Worm (Caenorhabditis elegans) whole organism, L1 larva: ENCODE data around the gene srx-3.

ENCODE experiments used
- C04F5.9 ChIP-seq: sonication (generic microtip); optimal IDR thresholded peaks from 2 replicates; lab custom pipeline; 2016; ENCODE audit warnings: missing genetic modification characterization, missing compliant biosample characterization
- C16A3.4 ChIP-seq: fragments of 150-350 bp; optimal IDR thresholded peaks from 2 replicates; lab custom pipeline; 2014; ENCODE audit warnings: missing biosample characterization, missing genetic modification characterization
- F16B12.6 ChIP-seq: fragments of 150-350 bp; optimal IDR thresholded peaks from 2 replicates; lab custom pipeline; 2014; ENCODE audit warnings: missing biosample characterization, missing genetic modification characterization
- aha-1 ChIP-seq: fragments of 150-350 bp; optimal IDR thresholded peaks from 2 replicates; lab custom pipeline; 2014; ENCODE audit warnings: missing biosample characterization, missing genetic modification characterization
- alr-1 ChIP-seq: fragments of 200-800 bp; sonication (Bioruptor generic); optimal IDR thresholded peaks from 2 replicates; lab custom pipeline; 2018; ENCODE audit warnings: borderline replicate concordance, mild to moderate bottlenecking, missing genetic modification characterization, missing compliant biosample characterization
- aly-2 ChIP-seq: fragments of 150-350 bp; optimal IDR thresholded peaks from 2 replicates; lab custom pipeline; 2014; ENCODE audit warnings: missing biosample characterization, missing genetic modification characterization
- ceh-82 ChIP-seq, 3 experiments: fragments of 150-350 bp in 1 of 3; sonication (generic microtip) in 2 of 3; optimal IDR thresholded peaks; 2 replicates each; lab custom pipeline; 2014 to 2017; ENCODE audit warnings: missing biosample characterization in 3 of 3, missing genetic modification characterization in 3 of 3
- ceh-88 ChIP-seq: fragments of 200-800 bp; sonication (Bioruptor generic); IDR thresholded peaks from 2 replicates; pipeline ENCODE4 v1.3.6; 2022; ENCODE audit warnings: missing genetic modification characterization, missing compliant biosample characterization
- dpl-1 ChIP-seq, 3 experiments: fragments of 150-350 bp in 2 of 3; sonication (generic microtip) in 1 of 3; optimal IDR thresholded peaks; 2 replicates each; lab custom pipeline; 2014 to 2017; ENCODE audit warnings: missing biosample characterization in 3 of 3, missing genetic modification characterization in 3 of 3, missing genetic modification reagents in 3 of 3
- efl-1 ChIP-seq, 4 experiments: fragments of 150-350 bp; optimal IDR thresholded peaks in 3 of 4; peaks in 1 of 4; 1 replicate in 1 of 4; 2 replicates in 3 of 4; lab custom pipeline; 2014; ENCODE audit warnings: missing biosample characterization in 2 of 4, missing genetic modification characterization in 2 of 4, missing genetic modification reagents in 2 of 4
- egl-27 ChIP-seq, 2 experiments: fragments of 150-350 bp in 1 of 2; sonication (generic microtip); optimal IDR thresholded peaks; 3 replicates each; lab custom pipeline; 2017 to 2018; ENCODE audit warnings: missing biosample characterization in 2 of 2, missing genetic modification characterization in 2 of 2, missing genetic modification reagents in 2 of 2
- elt-2 ChIP-seq: sonication (generic microtip); optimal IDR thresholded peaks from 2 replicates; lab custom pipeline; 2016; ENCODE audit warnings: missing genetic modification characterization, mild to moderate bottlenecking, inconsistent platforms, missing compliant biosample characterization, missing genetic modification reagents
- fkh-10 ChIP-seq: sonication (generic microtip); optimal IDR thresholded peaks from 2 replicates; lab custom pipeline; 2017; ENCODE audit warnings: missing biosample characterization, missing genetic modification reagents, missing genetic modification characterization
- grh-1 ChIP-seq: fragments of 200-800 bp; sonication (Bioruptor generic); IDR thresholded peaks from 2 replicates; pipeline ENCODE4 v1.3.6; 2022; ENCODE audit warnings: missing genetic modification reagents, missing genetic modification characterization, missing compliant biosample characterization
- hlh-4 ChIP-seq: sonication (generic microtip); optimal IDR thresholded peaks from 2 replicates; lab custom pipeline; 2016; ENCODE audit warnings: mild to moderate bottlenecking, missing genetic modification characterization, missing compliant biosample characterization
- hpl-2 ChIP-seq: fragments of 150-350 bp; optimal IDR thresholded peaks from 2 replicates; lab custom pipeline; 2014; ENCODE audit warnings: missing biosample characterization, missing genetic modification reagents, missing genetic modification characterization
- irx-1 ChIP-seq: sonication (generic microtip); optimal IDR thresholded peaks from 2 replicates; lab custom pipeline; 2016; ENCODE audit warnings: missing genetic modification characterization, missing compliant biosample characterization
- isw-1 ChIP-seq: fragments of 200-800 bp; sonication (Bioruptor generic); IDR thresholded peaks from 2 replicates; pipeline ENCODE4 v1.3.6; 2022; ENCODE audit warnings: missing genetic modification characterization, missing compliant biosample characterization
- lin-13 ChIP-seq: fragments of 150-350 bp; optimal IDR thresholded peaks from 2 replicates; lab custom pipeline; 2014; ENCODE audit warnings: missing biosample characterization, missing genetic modification reagents, missing genetic modification characterization
- lin-35 ChIP-seq, 2 experiments: fragments of 150-350 bp; optimal IDR thresholded peaks; 2 replicates each; lab custom pipeline; 2014; ENCODE audit warnings: missing biosample characterization in 2 of 2, missing genetic modification characterization in 2 of 2, missing genetic modification reagents in 2 of 2
- lir-3 ChIP-seq: sonication (generic microtip); optimal IDR thresholded peaks from 2 replicates; lab custom pipeline; 2016; ENCODE audit warnings: mild to moderate bottlenecking, missing genetic modification characterization, moderate library complexity, missing compliant biosample characterization; ENCODE audit not compliant: poor library complexity
- mdl-1 ChIP-seq, 2 experiments: fragments of 150-350 bp; optimal IDR thresholded peaks; 2 replicates each; lab custom pipeline; 2014 to 2017; ENCODE audit warnings: missing biosample characterization in 2 of 2, missing genetic modification characterization in 2 of 2, inconsistent platforms in 1 of 2
- mef-2 ChIP-seq: fragments of 150-350 bp; optimal IDR thresholded peaks from 2 replicates; lab custom pipeline; 2014; ENCODE audit warnings: missing biosample characterization, missing genetic modification characterization
- mep-1 ChIP-seq: fragments of 150-350 bp; optimal IDR thresholded peaks from 2 replicates; lab custom pipeline; 2014; ENCODE audit warnings: missing biosample characterization, missing genetic modification characterization
- nhr-19 ChIP-seq: fragments of 200-800 bp; sonication (Bioruptor generic); conservative IDR thresholded peaks from 2 replicates; pipeline ENCODE4 v1.3.6; 2022; ENCODE audit warnings: missing genetic modification characterization, missing compliant biosample characterization
- nhr-20 ChIP-seq: sonication (generic microtip); optimal IDR thresholded peaks from 2 replicates; lab custom pipeline; 2016; ENCODE audit warnings: mild to moderate bottlenecking, missing genetic modification characterization, missing compliant biosample characterization
- nhr-47 ChIP-seq: sonication (generic microtip); optimal IDR thresholded peaks from 2 replicates; lab custom pipeline; 2016; ENCODE audit warnings: mild to moderate bottlenecking, missing genetic modification characterization, moderate library complexity, missing compliant biosample characterization
- nhr-71 ChIP-seq: sonication (generic microtip); optimal IDR thresholded peaks from 2 replicates; lab custom pipeline; 2016; ENCODE audit warnings: mild to moderate bottlenecking, missing genetic modification characterization, moderate library complexity, missing compliant biosample characterization
- nhr-76 ChIP-seq: sonication (generic microtip); optimal IDR thresholded peaks from 2 replicates; lab custom pipeline; 2017; ENCODE audit warnings: missing biosample characterization, missing genetic modification characterization
- nhr-77 ChIP-seq: fragments of 150-350 bp; optimal IDR thresholded peaks from 2 replicates; lab custom pipeline; 2014; ENCODE audit warnings: missing biosample characterization, missing genetic modification characterization
- nhr-85 ChIP-seq: sonication (generic microtip); peaks from one replicate; lab custom pipeline; 2016; ENCODE audit warnings: missing genetic modification characterization, inconsistent platforms, missing compliant biosample characterization
- pax-3 ChIP-seq: fragments of 200-800 bp; sonication (Bioruptor generic); optimal IDR thresholded peaks from 2 replicates; lab custom pipeline; 2018; ENCODE audit warnings: mild to moderate bottlenecking, missing genetic modification characterization, moderate library complexity, missing compliant biosample characterization
- snu-23 ChIP-seq: sonication (generic microtip); optimal IDR thresholded peaks from 2 replicates; lab custom pipeline; 2016; ENCODE audit warnings: missing genetic modification characterization, missing compliant biosample characterization
- sox-4 ChIP-seq: sonication (generic microtip); optimal IDR thresholded peaks from 2 replicates; lab custom pipeline; 2016; ENCODE audit warnings: missing genetic modification characterization, missing compliant biosample characterization
- tbx-2 ChIP-seq: sonication (generic microtip); optimal IDR thresholded peaks from 2 replicates; lab custom pipeline; 2016; ENCODE audit warnings: missing genetic modification characterization, missing compliant biosample characterization
- unc-30 ChIP-seq: sonication (generic microtip); optimal IDR thresholded peaks from 2 replicates; lab custom pipeline; 2017; ENCODE audit warnings: missing biosample characterization, missing genetic modification characterization
- unc-86 ChIP-seq: sonication (generic microtip); optimal IDR thresholded peaks from 2 replicates; lab custom pipeline; 2016; ENCODE audit warnings: missing genetic modification characterization, missing compliant biosample characterization
- zip-4 ChIP-seq: fragments of 200-800 bp; sonication (Bioruptor generic); optimal IDR thresholded peaks from 2 replicates; lab custom pipeline; 2018; ENCODE audit warnings: mild to moderate bottlenecking, missing genetic modification characterization, moderate library complexity, missing compliant biosample characterization

Gene srx-3

DNA sequence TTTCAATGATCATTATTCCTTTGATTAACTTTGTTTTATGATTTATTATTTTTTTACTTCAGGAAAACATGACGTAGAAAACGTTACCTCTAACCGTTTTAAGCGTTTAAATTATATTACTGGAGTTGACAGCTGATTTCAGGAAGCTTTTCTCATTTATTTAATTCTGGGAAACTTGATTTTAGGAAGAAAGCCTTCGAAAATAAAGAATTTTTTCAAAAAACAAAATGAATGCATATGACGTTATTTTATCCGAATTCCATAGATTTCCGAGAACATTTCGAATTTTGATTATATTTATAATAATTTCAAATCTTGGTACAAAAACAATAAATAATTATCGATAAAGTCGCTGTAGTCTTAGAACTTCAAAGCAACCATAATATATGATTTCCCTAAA is 43.9 kb downstream of the srx-3 start:
- no peak for TF ChIP-seq snu-23 (GFP tag; lab: Kevin White, UChicago)
- TF ChIP-seq nhr-71 (tag; lab: Kevin White, UChicago) = peak; percentile 32
- no peak for TF ChIP-seq ceh-82 (tag; optimal IDR thresholded peaks at IDR 0.05; lab: Kevin White, UChicago)
- TF ChIP-seq isw-1 (GFP tag; lab: Robert Waterston, UW) = no peak
- no peak for TF ChIP-seq elt-2 (tag; lab: Kevin White, UChicago)
- TF ChIP-seq alr-1 = no peak
- no peak for TF ChIP-seq C04F5.9 (tag; lab: Kevin White, UChicago)
- no peak for TF ChIP-seq tbx-2 (tag; lab: Kevin White, UChicago)
- TF ChIP-seq mdl-1 (tag; optimal IDR thresholded peaks at IDR 0.05; lab: Kevin White, UChicago) = no peak
- TF ChIP-seq ceh-88 (GFP tag; lab: Robert Waterston, UW) = no peak
- TF ChIP-seq nhr-85 (tag; lab: Kevin White, UChicago) = no peak
- TF ChIP-seq efl-1 (optimal IDR thresholded peaks at IDR 0.05; lab: Kevin White, UChicago) = no peak
- no peak for TF ChIP-seq efl-1 (GFP tag; optimal IDR thresholded peaks at IDR 0.05 in 1 of 2; lab: Kevin White, UChicago)
- TF ChIP-seq dpl-1 (GFP tag; optimal IDR thresholded peaks at IDR 0.05; lab: Kevin White, UChicago) = no peak
- no peak for TF ChIP-seq grh-1 (GFP tag; lab: Robert Waterston, UW)
- TF ChIP-seq aha-1 (tag; lab: Kevin White, UChicago) = no peak
- no peak for TF ChIP-seq lin-13 (GFP tag; lab: Kevin White, UChicago)
- peak; percentile 31 for TF ChIP-seq nhr-47
- TF ChIP-seq sox-4 (tag; lab: Kevin White, UChicago) = no peak
- no peak for TF ChIP-seq irx-1 (tag; lab: Kevin White, UChicago)
- no peak for TF ChIP-seq nhr-77 (tag; lab: Kevin White, UChicago)
- TF ChIP-seq aly-2 (tag; lab: Kevin White, UChicago) = no peak
- TF ChIP-seq lin-35 (GFP tag; optimal IDR thresholded peaks at IDR 0.05; lab: Kevin White, UChicago) = no peak
- no peak for TF ChIP-seq nhr-76 (tag; lab: Kevin White, UChicago)
- no peak for TF ChIP-seq unc-86 (tag; lab: Kevin White, UChicago)
- peak; percentile 97 for TF ChIP-seq hlh-4 (tag; lab: Kevin White, UChicago)

- TF ChIP-seq efl-1 (optimal IDR thresholded peaks at IDR 0.05; lab: Kevin White, UChicago) = no peak
- TF ChIP-seq efl-1 (GFP tag; optimal IDR thresholded peaks at IDR 0.05 in 1 of 2; lab: Kevin White, UChicago) = peak in 1 of 2 experiments; percentile 40
- TF ChIP-seq hpl-2 (GFP tag; lab: Kevin White, UChicago) = no peak
These were observed 45.8 kb downstream of the srx-3 start, which contains the start of gene C25E10.7 for ce11 chrV:9051100-9051499. Gene C25E10.7, minus strand, starts transcription at chrV:9051200.

DNA sequence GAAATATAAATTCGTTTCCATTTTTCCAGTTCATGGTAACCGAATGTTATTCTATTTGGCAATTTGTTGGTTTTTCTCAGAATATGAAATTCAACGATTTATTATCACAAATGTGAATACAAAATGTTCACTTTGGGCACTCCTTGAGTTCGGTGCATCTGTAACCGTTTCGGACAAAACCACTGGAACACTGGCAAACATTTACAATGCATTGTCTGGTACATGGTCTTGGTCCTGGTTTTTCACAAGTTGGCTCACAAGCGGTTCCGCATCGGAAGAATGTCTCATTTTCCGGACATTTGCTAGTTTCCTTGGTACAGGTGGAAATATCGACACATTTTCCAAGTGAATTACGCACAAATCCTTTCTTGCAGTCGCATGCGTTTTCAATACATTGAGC is 47.9 kb downstream of the srx-3 start:
- no peak for TF ChIP-seq lir-3 (tag; lab: Kevin White, UChicago)
- TF ChIP-seq C16A3.4 = no peak
- TF ChIP-seq hlh-4 (tag; lab: Kevin White, UChicago) = peak; percentile 70
- no peak for TF ChIP-seq mep-1 (tag; lab: Kevin White, UChicago)
- no peak for TF ChIP-seq nhr-19 (GFP tag; lab: Robert Waterston, UW)
- no peak for TF ChIP-seq mef-2

DNA sequence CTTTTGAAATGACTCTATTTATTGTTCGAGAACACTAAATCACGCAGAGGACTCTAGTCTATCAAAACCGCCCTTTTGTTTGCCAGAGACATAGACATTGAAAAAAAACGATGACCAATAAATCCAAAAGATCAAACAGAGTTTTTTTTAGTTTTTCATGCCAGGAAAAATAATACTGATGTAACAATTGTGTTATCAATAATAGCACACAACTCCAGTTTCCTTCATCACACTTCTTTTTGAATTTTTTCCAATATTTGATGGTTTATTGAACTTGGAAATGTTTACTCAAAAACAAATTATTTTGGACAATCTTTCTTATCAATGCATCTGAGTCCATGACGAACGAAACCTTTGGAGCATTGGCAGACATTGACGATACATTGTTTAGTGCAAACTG is 48.6 kb downstream of the srx-3 start, which contains the start of gene C25E10.8:
Gene C25E10.8 (minus strand): TSS at position 101 of the 400 bp plus-strand sequence.
- TF ChIP-seq F16B12.6 (tag; lab: Kevin White, UChicago) = no peak
- no peak for TF ChIP-seq egl-27 (tag; optimal IDR thresholded peaks at IDR 0.05; lab: Kevin White, UChicago)
- no peak for TF ChIP-seq fkh-10 (GFP tag; lab: Kevin White, UChicago)
- TF ChIP-seq zip-4 (GFP tag; lab: Kevin White, UChicago) = no peak
- no peak for TF ChIP-seq lin-35 (GFP tag; optimal IDR thresholded peaks at IDR 0.05; lab: Kevin White, UChicago)
- TF ChIP-seq pax-3 (tag; lab: Kevin White, UChicago) = no peak
- no peak for TF ChIP-seq unc-30 (tag; lab: Kevin White, UChicago)
- TF ChIP-seq nhr-20 (tag; lab: Kevin White, UChicago) = no peak
